Worm (Caenorhabditis elegans) whole organism, L4 larva: ENCODE results near the gene sru-1.

Experiments
- D1046.2 ChIP-seq: fragments of 200-800 bp; sonication (Bioruptor generic); IDR thresholded peaks from 2 replicates; pipeline ENCODE4 v1.3.6; 2022; ENCODE audit warnings: missing genetic modification characterization, missing compliant biosample characterization
- F10B5.3 ChIP-seq: sonication (generic microtip); optimal IDR thresholded peaks from 2 replicates; lab custom pipeline; 2016; ENCODE audit warnings: mild to moderate bottlenecking, missing genetic modification characterization, missing compliant biosample characterization
- F26F4.8 ChIP-seq: fragments of 200-800 bp; sonication (Bioruptor generic); conservative IDR thresholded peaks from 2 replicates; pipeline ENCODE4 v1.3.6; 2022; ENCODE audit warnings: missing genetic modification characterization, missing compliant biosample characterization
- F44E2.7 ChIP-seq: fragments of 200-800 bp; sonication (Bioruptor generic); IDR thresholded peaks from 2 replicates; pipeline ENCODE4 v2.1.2; 2022; ENCODE audit warnings: missing genetic modification characterization, missing compliant biosample characterization
- T20F7.1 ChIP-seq: fragments of 200-800 bp; sonication (Bioruptor generic); optimal IDR thresholded peaks from 2 replicates; lab custom pipeline; 2018; ENCODE audit warnings: mild to moderate bottlenecking, missing genetic modification characterization, missing compliant biosample characterization
- T26A8.4 ChIP-seq: fragments of 200-800 bp; sonication (Bioruptor generic); IDR thresholded peaks from 2 replicates; pipeline ENCODE4 v1.3.6; 2022; ENCODE audit warnings: missing genetic modification characterization, missing compliant biosample characterization
- Y105C5A.15 ChIP-seq: fragments of 200-800 bp; sonication (Bioruptor generic); IDR thresholded peaks from 2 replicates; pipeline ENCODE4 v1.3.6; 2022; ENCODE audit warnings: missing genetic modification characterization, missing compliant biosample characterization
- ZK337.2 ChIP-seq: fragments of 200-800 bp; sonication (Bioruptor generic); IDR thresholded peaks from 2 replicates; pipeline ENCODE4 v1.3.6; 2022; ENCODE audit warnings: missing genetic modification reagents, missing genetic modification characterization, missing compliant biosample characterization
- aha-1 ChIP-seq: fragments of 150-350 bp; peaks from one replicate; lab custom pipeline; 2014; ENCODE audit warnings: missing biosample characterization, missing genetic modification characterization
- aly-2 ChIP-seq: sonication (generic microtip); optimal IDR thresholded peaks from 2 replicates; lab custom pipeline; 2018; ENCODE audit warnings: missing biosample characterization, missing genetic modification characterization
- ceh-32 ChIP-seq: sonication (generic microtip); optimal IDR thresholded peaks from 2 replicates; lab custom pipeline; 2016; ENCODE audit warnings: mild to moderate bottlenecking, missing genetic modification characterization, missing compliant biosample characterization; ENCODE audit not compliant: poor library complexity
- ceh-44 ChIP-seq: fragments of 200-800 bp; sonication (Bioruptor generic); IDR thresholded peaks from 2 replicates; pipeline ENCODE4 v1.3.6; 2022; ENCODE audit warnings: missing genetic modification reagents, missing genetic modification characterization, missing compliant biosample characterization
- ces-1 ChIP-seq: fragments of 150-350 bp; sonication (generic microtip); optimal IDR thresholded peaks from 4 replicates; lab custom pipeline; 2014; ENCODE audit warnings: missing biosample characterization, missing genetic modification reagents, missing genetic modification characterization
- ctbp-1 ChIP-seq: fragments of 200-800 bp; sonication (Bioruptor generic); IDR thresholded peaks from 2 replicates; pipeline ENCODE4 v1.3.6; 2022; ENCODE audit warnings: missing genetic modification reagents, missing genetic modification characterization, missing compliant biosample characterization
- daf-19 ChIP-seq: fragments of 200-800 bp; sonication (Bioruptor generic); conservative IDR thresholded peaks from 2 replicates; pipeline ENCODE4 v1.3.6; 2022; ENCODE audit warnings: missing genetic modification characterization, missing compliant biosample characterization
- daf-8 ChIP-seq: fragments of 200-800 bp; sonication (Bioruptor generic); IDR thresholded peaks from 2 replicates; pipeline ENCODE4 v1.3.6; 2022; ENCODE audit warnings: missing genetic modification characterization, missing compliant biosample characterization
- dmd-8 ChIP-seq: fragments of 200-800 bp; sonication (Bioruptor generic); IDR thresholded peaks from 2 replicates; pipeline ENCODE4 v1.3.6; 2022; ENCODE audit warnings: missing genetic modification characterization, missing compliant biosample characterization
- fkh-10 ChIP-seq: fragments of 150-350 bp; optimal IDR thresholded peaks from 2 replicates; lab custom pipeline; 2014; ENCODE audit warnings: missing biosample characterization, missing genetic modification reagents, missing genetic modification characterization
- hmg-1.1 ChIP-seq: fragments of 200-800 bp; sonication (Bioruptor generic); IDR thresholded peaks from 2 replicates; pipeline ENCODE4 v1.3.6; 2022; ENCODE audit warnings: missing genetic modification reagents, missing genetic modification characterization, missing compliant biosample characterization
- lin-29 ChIP-seq: fragments of 200-800 bp; sonication (Bioruptor generic); IDR thresholded peaks from 2 replicates; pipeline ENCODE4 v1.3.6; 2022; ENCODE audit warnings: missing genetic modification reagents, missing genetic modification characterization, missing compliant biosample characterization
- lin-38 ChIP-seq: fragments of 200-800 bp; sonication (Bioruptor generic); IDR thresholded peaks from 2 replicates; pipeline ENCODE4 v1.3.6; 2022; ENCODE audit warnings: missing genetic modification reagents, missing genetic modification characterization, missing compliant biosample characterization
- mdl-1 ChIP-seq, 2 experiments: fragments of 150-350 bp in 1 of 2; sonication (generic microtip) in 1 of 2; optimal IDR thresholded peaks; 2 replicates each; lab custom pipeline; 2014 to 2017; ENCODE audit warnings: missing biosample characterization in 2 of 2, missing genetic modification characterization in 2 of 2
- mdt-29 ChIP-seq: fragments of 200-800 bp; sonication (Bioruptor generic); IDR thresholded peaks from 2 replicates; pipeline ENCODE4 v1.3.6; 2022; ENCODE audit warnings: missing genetic modification reagents, missing genetic modification characterization, missing compliant biosample characterization
- mep-1 ChIP-seq: fragments of 150-350 bp; sonication (generic microtip); optimal IDR thresholded peaks from 3 replicates; lab custom pipeline; 2014; ENCODE audit warnings: missing biosample characterization, missing genetic modification characterization
- mes-2 ChIP-seq: sonication (generic microtip); optimal IDR thresholded peaks from 2 replicates; lab custom pipeline; 2016; ENCODE audit warnings: missing genotype, mild to moderate bottlenecking, missing genetic modification characterization, missing compliant biosample characterization; ENCODE audit not compliant: poor library complexity, severe bottlenecking
- mxl-2 ChIP-seq: fragments of 200-800 bp; sonication (Bioruptor generic); conservative IDR thresholded peaks from 2 replicates; pipeline ENCODE4 v1.3.6; 2022; ENCODE audit warnings: missing genetic modification reagents, missing genetic modification characterization, missing compliant biosample characterization
- nhr-10 ChIP-seq: fragments of 150-350 bp; optimal IDR thresholded peaks from 2 replicates; lab custom pipeline; 2014; ENCODE audit warnings: missing biosample characterization, missing genetic modification characterization
- nhr-11 ChIP-seq: fragments of 150-350 bp; optimal IDR thresholded peaks from 2 replicates; lab custom pipeline; 2014; ENCODE audit warnings: missing biosample characterization, missing genetic modification characterization
- nhr-28 ChIP-seq: fragments of 150-350 bp; optimal IDR thresholded peaks from 2 replicates; lab custom pipeline; 2014; ENCODE audit warnings: missing biosample characterization, missing genetic modification characterization
- nhr-76 ChIP-seq: fragments of 150-350 bp; optimal IDR thresholded peaks from 2 replicates; lab custom pipeline; 2014; ENCODE audit warnings: missing biosample characterization, missing genetic modification characterization
- nhr-77 ChIP-seq: fragments of 150-350 bp; optimal IDR thresholded peaks from 2 replicates; lab custom pipeline; 2014; ENCODE audit warnings: missing biosample characterization, missing genetic modification characterization
- pha-4 ChIP-seq, 2 experiments: fragments of 150-350 bp in 1 of 2; fragments of 200-800 bp in 1 of 2; sonication (Bioruptor generic) in 1 of 2; IDR thresholded peaks in 1 of 2; optimal IDR thresholded peaks in 1 of 2; 2 replicates each; pipeline versions ENCODE4 v1.3.6 to Lab custom; 2014 to 2022; ENCODE audit warnings: missing genetic modification characterization in 2 of 2, missing genetic modification reagents in 2 of 2, missing biosample characterization in 1 of 2, missing compliant biosample characterization in 1 of 2
- pqm-1 ChIP-seq: sonication (generic microtip); optimal IDR thresholded peaks from 2 replicates; lab custom pipeline; 2017; ENCODE audit warnings: missing biosample characterization, missing genetic modification characterization
- saeg-2 ChIP-seq: fragments of 200-800 bp; sonication (Bioruptor generic); IDR thresholded peaks from 2 replicates; pipeline ENCODE4 v1.3.6; 2022; ENCODE audit warnings: missing genetic modification reagents, missing genetic modification characterization, missing compliant biosample characterization
- snpc-1.2 ChIP-seq: fragments of 200-800 bp; sonication (Bioruptor generic); IDR thresholded peaks from 2 replicates; pipeline ENCODE4 v1.3.6; 2022; ENCODE audit warnings: missing genetic modification reagents, missing genetic modification characterization, missing compliant biosample characterization
- tra-1 ChIP-seq: fragments of 200-800 bp; sonication (Bioruptor generic); IDR thresholded peaks from 2 replicates; pipeline ENCODE4 v1.3.6; 2022; ENCODE audit warnings: missing genetic modification reagents, missing genetic modification characterization, missing compliant biosample characterization
- unc-62 ChIP-seq, 3 experiments: fragments of 150-350 bp in 1 of 3; sonication (generic microtip); optimal IDR thresholded peaks in 2 of 3; peaks in 1 of 3; 1 replicate in 1 of 3; 2 replicates in 2 of 3; lab custom pipeline; 2014 to 2017; ENCODE audit warnings: missing biosample characterization in 3 of 3, missing genetic modification characterization in 3 of 3, missing genetic modification reagents in 3 of 3, missing genotype in 1 of 3
- zip-11 ChIP-seq: fragments of 200-800 bp; sonication (Bioruptor generic); IDR thresholded peaks from 2 replicates; pipeline ENCODE4 v1.3.6; 2022; ENCODE audit warnings: missing genetic modification characterization, missing compliant biosample characterization
- ztf-11 ChIP-seq: fragments of 150-350 bp; optimal IDR thresholded peaks from 2 replicates; lab custom pipeline; 2014; ENCODE audit warnings: missing biosample characterization, missing genetic modification characterization
- ztf-7 ChIP-seq: fragments of 150-350 bp; optimal IDR thresholded peaks from 2 replicates; lab custom pipeline; 2014; ENCODE audit warnings: missing biosample characterization, missing genetic modification characterization

Gene sru-1

DNA sequence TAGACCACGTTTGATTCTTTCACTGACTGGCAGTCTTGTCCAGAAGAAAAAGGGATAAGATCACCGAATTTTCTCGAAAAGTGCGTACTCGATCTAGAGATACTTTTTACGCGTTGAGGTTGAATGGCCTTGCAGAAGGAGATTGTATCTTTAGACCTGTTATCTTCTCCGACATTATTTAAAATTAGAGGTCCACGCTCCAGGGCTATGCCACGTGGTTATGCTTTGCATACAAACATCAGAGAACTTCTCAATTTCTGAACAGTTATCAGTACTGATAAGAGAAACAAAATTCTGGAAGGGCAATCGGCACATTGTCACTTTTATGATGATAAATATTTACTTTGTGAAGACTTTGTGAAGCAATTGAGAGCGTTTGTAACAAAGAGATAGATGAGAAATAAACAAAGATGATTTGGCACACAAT, 46.3 kb upstream of the sru-1 start (continued):
- no peak for TF ChIP-seq daf-8 (GFP tag; lab: Robert Waterston, UW)
- TF ChIP-seq T20F7.1 (GFP tag; lab: Kevin White, UChicago) = peak; percentile 58
- TF ChIP-seq T26A8.4 (GFP tag; lab: Robert Waterston, UW) = 0 out of 2 replicates have a peak, but pooled peaks have one; percentile 44
- no peak for TF ChIP-seq saeg-2 (GFP tag; lab: Robert Waterston, UW)
- peak; percentile 82; the same call in 1 of the 2 replicates for TF ChIP-seq mdt-29 (GFP tag; lab: Robert Waterston, UW)
- peak in 1 of 2 experiments; percentile 88 for TF ChIP-seq mdl-1 (tag; optimal IDR thresholded peaks at IDR 0.05; lab: Kevin White, UChicago)
- TF ChIP-seq zip-11 (GFP tag; lab: Robert Waterston, UW) = no peak
- TF ChIP-seq ztf-11 = no peak
- TF ChIP-seq pha-4 (GFP tag; IDR thresholded peaks at IDR 0.05; lab: Robert Waterston, UW) = peak; percentile 59
- peak; percentile 78 for TF ChIP-seq pha-4 (tag; optimal IDR thresholded peaks at IDR 0.05; lab: Kevin White, UChicago)
- TF ChIP-seq aly-2 = no peak
- TF ChIP-seq ztf-7 (tag; lab: Kevin White, UChicago) = no peak
- TF ChIP-seq hmg-1.1 (GFP tag; lab: Robert Waterston, UW) = no peak
- peak; percentile 90 for TF ChIP-seq aha-1 (tag; lab: Kevin White, UChicago)
- no peak for TF ChIP-seq D1046.2 (GFP tag; lab: Robert Waterston, UW)
- peak in 1 of 2 experiments; percentile 99 for TF ChIP-seq unc-62 (GFP tag; optimal IDR thresholded peaks at IDR 0.05 in 1 of 2; lab: Kevin White, UChicago)
- no peak for TF ChIP-seq unc-62 (tag; optimal IDR thresholded peaks at IDR 0.05; lab: Kevin White, UChicago)
- no peak for TF ChIP-seq F44E2.7 (GFP tag; lab: Robert Waterston, UW)
- TF ChIP-seq lin-29 (GFP tag; lab: Robert Waterston, UW) = no peak
- no peak for TF ChIP-seq ceh-44 (GFP tag; lab: Robert Waterston, UW)
- TF ChIP-seq nhr-11 (tag; lab: Kevin White, UChicago) = peak; percentile 15
- TF ChIP-seq tra-1 (GFP tag; lab: Robert Waterston, UW) = peak; percentile 69; the same call in 1 of the 2 replicates
- TF ChIP-seq ces-1 = no peak
- TF ChIP-seq ZK337.2 = no peak
- TF ChIP-seq pqm-1 (tag; lab: Kevin White, UChicago) = peak; percentile 74
- no peak for TF ChIP-seq F10B5.3 (tag; lab: Kevin White, UChicago)
- no peak for TF ChIP-seq daf-19 (GFP tag; lab: Robert Waterston, UW)
- TF ChIP-seq ctbp-1 (GFP tag; lab: Robert Waterston, UW) = no peak
- TF ChIP-seq snpc-1.2 (GFP tag; lab: Robert Waterston, UW) = no peak
- TF ChIP-seq nhr-10 = peak; percentile 49
- no peak for TF ChIP-seq nhr-76 (tag; lab: Kevin White, UChicago)
- no peak for TF ChIP-seq Y105C5A.15 (GFP tag; lab: Robert Waterston, UW)
- TF ChIP-seq, all 104 proteins: peak for 39

DNA sequence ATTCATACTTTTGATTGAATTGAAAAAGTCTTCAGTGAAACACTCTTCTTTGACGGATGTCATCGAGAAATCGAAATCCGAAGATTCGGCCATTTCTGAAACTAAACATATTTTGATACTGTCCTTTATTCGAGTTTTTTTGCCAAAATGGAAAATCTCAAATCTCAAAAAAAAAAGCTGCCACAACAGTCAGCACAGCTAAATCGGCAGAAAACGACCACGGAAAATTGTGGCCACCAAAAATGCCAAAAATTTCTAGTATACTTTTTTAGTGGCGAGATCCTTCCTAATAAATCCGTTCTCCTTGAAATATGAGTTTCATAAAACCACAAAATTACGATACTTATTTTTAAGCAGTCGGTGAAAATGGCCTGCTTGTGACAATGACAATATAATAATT, 44.5 kb upstream of the sru-1 start, which contains the start of gene F38E11.9:
Gene F38E11.9 (minus strand): TSS at position 101 of the 400 bp plus-strand sequence.
- TF ChIP-seq fkh-10 (GFP tag; lab: Kevin White, UChicago) (no peak), nhr-28 (tag; lab: Kevin White, UChicago) (no peak), ztf-7 (tag; lab: Kevin White, UChicago) (no peak), mes-2 (tag; lab: Kevin White, UChicago) (no peak), lin-38 (no peak), lin-29 (GFP tag; lab: Robert Waterston, UW) (no peak), F26F4.8 (GFP tag; lab: Robert Waterston, UW) (no peak), mxl-2 (no peak), aly-2 (no peak), ceh-32 (tag; lab: Kevin White, UChicago) (no peak), dmd-8 (GFP tag; lab: Robert Waterston, UW) (no peak), mep-1 (tag; lab: Kevin White, UChicago) (no peak), nhr-77 (tag; lab: Kevin White, UChicago) (no peak), T20F7.1 (GFP tag; lab: Kevin White, UChicago) (no peak)
- TF ChIP-seq, all 104 proteins: peak for 0
